Worm (Caenorhabditis elegans) whole organism, late embryonic: Measurements from ENCODE around the gene tni-1.

Source experiments
- C38D4.7 ChIP-seq: fragments of 200-800 bp; sonication (Bioruptor generic); optimal IDR thresholded peaks from 2 replicates; lab custom pipeline; 2018; ENCODE audit warnings: mild to moderate bottlenecking, missing genetic modification characterization, moderate library complexity, missing compliant biosample characterization
- ama-1 ChIP-seq: fragments of 150-350 bp; optimal IDR thresholded peaks from 2 replicates; lab custom pipeline; 2014
- ceh-18 ChIP-seq: sonication (generic microtip); optimal IDR thresholded peaks from 2 replicates; lab custom pipeline; 2016; ENCODE audit warnings: missing genetic modification characterization, missing compliant biosample characterization
- ceh-30 ChIP-seq: fragments of 150-350 bp; optimal IDR thresholded peaks from 2 replicates; lab custom pipeline; 2014; ENCODE audit warnings: missing biosample characterization, missing genetic modification characterization
- ceh-45 ChIP-seq: fragments of 200-800 bp; sonication (Bioruptor generic); IDR thresholded peaks from 2 replicates; pipeline ENCODE4 v1.3.6; 2022; ENCODE audit warnings: missing genetic modification reagents, missing genetic modification characterization, missing compliant biosample characterization
- fkh-10 ChIP-seq: fragments of 150-350 bp; optimal IDR thresholded peaks from 2 replicates; lab custom pipeline; 2014; ENCODE audit warnings: missing biosample characterization, missing genetic modification reagents, missing genetic modification characterization
- nfya-1 ChIP-seq: sonication (generic microtip); optimal IDR thresholded peaks from 2 replicates; lab custom pipeline; 2017; ENCODE audit warnings: missing genetic modification characterization, mild to moderate bottlenecking, missing compliant biosample characterization, antibody characterized with exemption, moderate library complexity
- pha-4 ChIP-seq: fragments of 150-350 bp; optimal IDR thresholded peaks from 2 replicates; lab custom pipeline; 2018; ENCODE audit warnings: missing biosample characterization, missing genetic modification reagents, missing genetic modification characterization
- pqm-1 ChIP-seq: sonication (generic microtip); optimal IDR thresholded peaks from 2 replicates; lab custom pipeline; 2016; ENCODE audit warnings: missing genetic modification characterization, missing compliant biosample characterization
- ref-2 ChIP-seq: sonication (generic microtip); optimal IDR thresholded peaks from 2 replicates; lab custom pipeline; 2016; ENCODE audit warnings: missing genetic modification characterization, missing compliant biosample characterization
- rnt-1 ChIP-seq: sonication (generic microtip); optimal IDR thresholded peaks from 2 replicates; lab custom pipeline; 2016; ENCODE audit warnings: missing genetic modification characterization, missing compliant biosample characterization
- tbx-7 ChIP-seq: sonication (generic microtip); optimal IDR thresholded peaks from 2 replicates; lab custom pipeline; 2016; ENCODE audit warnings: missing genotype, missing genetic modification characterization, missing compliant biosample characterization
- ztf-16 ChIP-seq: sonication (generic microtip); optimal IDR thresholded peaks from 2 replicates; lab custom pipeline; 2017; ENCODE audit warnings: missing genetic modification characterization, missing compliant biosample characterization

- TF ChIP-seq ztf-16 (tag; lab: Kevin White, UChicago) = no peak
- TF ChIP-seq ref-2 = no peak
- no peak for TF ChIP-seq C38D4.7 (GFP tag; lab: Kevin White, UChicago)
- no peak for TF ChIP-seq ama-1 (lab: Kevin White, UChicago)
- TF ChIP-seq ceh-45 (GFP tag; lab: Robert Waterston, UW) = no peak
- no peak for TF ChIP-seq pha-4 (tag; lab: Kevin White, UChicago)
- no peak for TF ChIP-seq fkh-10 (GFP tag; lab: Kevin White, UChicago)
- TF ChIP-seq nfya-1 (tag; lab: Kevin White, UChicago) = no peak
- TF ChIP-seq tbx-7 (tag; lab: Kevin White, UChicago) = no peak
- no peak for TF ChIP-seq rnt-1 (tag; lab: Kevin White, UChicago)
- TF ChIP-seq ceh-30 (tag; lab: Kevin White, UChicago) = no peak
- no peak for TF ChIP-seq pqm-1 (tag; lab: Kevin White, UChicago)
- TF ChIP-seq ceh-18 (tag; lab: Kevin White, UChicago) = no peak
Observed at ce11 chrX:11377370-11377769, at the start of gene tni-1.
